Comparison of ENCODE assay signal across 1 fruit fly cellular context in the genomic region with DNA sequence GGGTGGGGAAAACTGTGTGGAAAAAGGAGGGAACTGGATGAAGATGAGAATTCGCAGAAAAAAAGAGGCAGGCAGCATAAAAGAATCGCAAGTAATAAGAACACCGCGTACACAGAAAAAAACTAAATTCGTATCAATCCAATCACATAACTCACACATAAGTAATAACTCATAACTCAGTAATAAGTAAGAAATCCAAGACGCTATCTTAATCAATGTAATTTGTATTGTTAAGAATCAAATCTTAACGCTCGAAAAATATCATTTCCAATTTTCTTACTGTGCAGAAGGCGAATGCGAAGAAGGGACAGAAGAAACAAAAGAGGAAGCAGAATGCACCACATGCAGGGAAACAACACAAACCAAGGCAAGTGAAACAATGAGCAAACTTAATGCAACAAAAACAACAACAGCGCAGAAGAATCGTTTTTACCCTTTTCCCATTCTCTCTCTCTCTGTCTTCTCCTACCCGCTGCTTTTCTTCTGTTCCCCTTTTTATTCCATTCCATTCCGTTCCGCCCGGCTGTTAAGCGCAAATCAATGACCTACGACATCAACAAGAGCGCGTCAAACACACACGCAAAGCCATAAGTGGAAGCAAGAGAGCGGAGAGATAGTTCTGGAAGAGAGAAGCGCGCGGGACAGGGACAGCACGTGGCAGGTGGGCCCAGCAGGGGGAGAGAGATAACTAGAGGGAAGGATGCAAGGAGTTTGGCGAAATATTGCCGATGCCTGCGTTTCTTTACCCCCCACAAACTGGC.
TF ChIP-seq lines count a peak whose summit lies in the region.

No protein-coding gene starts in this region.

TF ChIP-seq in whole organism, embryonic, 481 proteins besides CTCF, POLR2A, EP300 and RAD21 (continued from another document and continues in another):
- TF ChIP-seq CG43689 (GFP tag; IDR thresholded peaks at IDR 0.05; lab: Robert Waterston, UW) = 0 out of 2 replicates have a peak, but pooled peaks have one; percentile 19
- peak; percentile 84 for TF ChIP-seq CG10267 (tag; optimal IDR thresholded peaks at IDR 0.05; lab: Kevin White, UChicago)
- TF ChIP-seq CrebB (tag; optimal IDR thresholded peaks at IDR 0.05; lab: Kevin White, UChicago) = no peak
- TF ChIP-seq CG31224 (GFP tag; IDR thresholded peaks at IDR 0.05; lab: Robert Waterston, UW) = no peak
- peak; percentile 88 for TF ChIP-seq Side (GFP tag; optimal IDR thresholded peaks at IDR 0.05; lab: Kevin White, UChicago)
- peak; percentile 82 for TF ChIP-seq CG1832 (GFP tag; optimal IDR thresholded peaks at IDR 0.05; lab: Kevin White, UChicago)
- TF ChIP-seq al (GFP tag; IDR thresholded peaks at IDR 0.05; lab: Robert Waterston, UW) = 0 out of 2 replicates have a peak, but pooled peaks have one; percentile 23
- peak; percentile 54 for TF ChIP-seq sqz (GFP tag; optimal IDR thresholded peaks at IDR 0.05; lab: Kevin White, UChicago)
- TF ChIP-seq HmgD (GFP tag; optimal IDR thresholded peaks at IDR 0.05; lab: Kevin White, UChicago) = no peak
- peak; percentile 36 for TF ChIP-seq gro (GFP tag; optimal IDR thresholded peaks at IDR 0.05; lab: Kevin White, UChicago)
- TF ChIP-seq Atf-2 (GFP tag; optimal IDR thresholded peaks at IDR 0.05; lab: Kevin White, UChicago) = peak; percentile 78
- peak; percentile 91 for TF ChIP-seq CG9727 (GFP tag; optimal IDR thresholded peaks at IDR 0.05; lab: Kevin White, UChicago)
- TF ChIP-seq CG6654 (GFP tag; optimal IDR thresholded peaks at IDR 0.05; lab: Kevin White, UChicago) = peak; percentile 48
- peak; percentile 75; the same call in 2 of the 3 replicates for TF ChIP-seq CG11695 (GFP tag; IDR thresholded peaks at IDR 0.05; lab: Robert Waterston, UW)
- TF ChIP-seq HLH54F (GFP tag; optimal IDR thresholded peaks at IDR 0.05; lab: Kevin White, UChicago) = peak; percentile 57
- peak; percentile 3 for TF ChIP-seq TFAM (GFP tag; optimal IDR thresholded peaks at IDR 0.05; lab: Kevin White, UChicago)
- peak; percentile 77 for TF ChIP-seq CG16863 (GFP tag; optimal IDR thresholded peaks at IDR 0.05; lab: Kevin White, UChicago)
- TF ChIP-seq caup (GFP tag; optimal IDR thresholded peaks at IDR 0.05; lab: Kevin White, UChicago; ENCODE audit: severe bottlenecking) = peak; percentile 49
- TF ChIP-seq Xbp1 (GFP tag; optimal IDR thresholded peaks at IDR 0.05; lab: Kevin White, UChicago) = peak; percentile 81
- no peak for TF ChIP-seq fru (optimal IDR thresholded peaks at IDR 0.05; lab: Kevin White, UChicago)
- TF ChIP-seq fd64A (GFP tag; optimal IDR thresholded peaks at IDR 0.05; lab: Kevin White, UChicago) = peak; percentile 19
- peak in 1 of 2 experiments; percentile 96 for TF ChIP-seq eve (GFP tag; optimal IDR thresholded peaks at IDR 0.05; lab: Kevin White, UChicago)
- TF ChIP-seq sens-2 (GFP tag; IDR thresholded peaks at IDR 0.05; lab: Robert Waterston, UW) = peak; percentile 55
- peak; percentile 77 for TF ChIP-seq CG12155 (GFP tag; optimal IDR thresholded peaks at IDR 0.05; lab: Kevin White, UChicago)
- peak; percentile 72 for TF ChIP-seq bcd (GFP tag; optimal IDR thresholded peaks at IDR 0.05; lab: Kevin White, UChicago)
- TF ChIP-seq CG15269 (tag; optimal IDR thresholded peaks at IDR 0.05; lab: Kevin White, UChicago) = peak; percentile 52
- peak; percentile 6 for TF ChIP-seq Ets97D (GFP tag; optimal IDR thresholded peaks at IDR 0.05; lab: Kevin White, UChicago)
- peak; percentile 23 for TF ChIP-seq BtbVII (GFP tag; optimal IDR thresholded peaks at IDR 0.05; lab: Kevin White, UChicago)
- no peak for TF ChIP-seq Fer2 (tag; optimal IDR thresholded peaks at IDR 0.05; lab: Kevin White, UChicago)
- no peak for TF ChIP-seq MESR4 (GFP tag; optimal IDR thresholded peaks at IDR 0.05; lab: Kevin White, UChicago)
- TF ChIP-seq CG7357 (GFP tag; IDR thresholded peaks at IDR 0.05; lab: Robert Waterston, UW) = peak; percentile 36; the same call in 1 of the 3 replicates
- peak; percentile 31; the same call in 1 of the 2 replicates for TF ChIP-seq sna (GFP tag; IDR thresholded peaks at IDR 0.05; lab: Robert Waterston, UW; ENCODE audit: partially characterized antibody)
- TF ChIP-seq CG6272 (GFP tag; IDR thresholded peaks at IDR 0.05; lab: Robert Waterston, UW) = peak; percentile 25; the same call in 1 of the 2 replicates
- no peak for TF ChIP-seq gt (GFP tag; IDR thresholded peaks at IDR 0.05; lab: Robert Waterston, UW)
- TF ChIP-seq gce (GFP tag; IDR thresholded peaks at IDR 0.05; lab: Robert Waterston, UW) = peak; percentile 62; the same call in 1 of the 3 replicates
- no peak for TF ChIP-seq scrt (GFP tag; optimal IDR thresholded peaks at IDR 0.05; lab: Kevin White, UChicago)
- no peak for TF ChIP-seq Dip2 (GFP tag; IDR thresholded peaks at IDR 0.05; lab: Robert Waterston, UW)
- TF ChIP-seq Taf1 (GFP tag; IDR thresholded peaks at IDR 0.05; lab: Robert Waterston, UW) = 0 out of 2 replicates have a peak, but pooled peaks have one; percentile 29
- TF ChIP-seq CG42726 (GFP tag; IDR thresholded peaks at IDR 0.05; lab: Robert Waterston, UW; ENCODE audit: partially characterized antibody) = no peak
- TF ChIP-seq dysf (GFP tag; IDR thresholded peaks at IDR 0.05; lab: Robert Waterston, UW) = peak; percentile 65
- peak; percentile 42 for TF ChIP-seq Fer1 (GFP tag; optimal IDR thresholded peaks at IDR 0.05; lab: Kevin White, UChicago)
- TF ChIP-seq hbn (GFP tag; IDR thresholded peaks at IDR 0.05; lab: Robert Waterston, UW; ENCODE audit: partially characterized antibody) = no peak
- peak; percentile 70 for TF ChIP-seq gcm (GFP tag; optimal IDR thresholded peaks at IDR 0.05; lab: Kevin White, UChicago)
- TF ChIP-seq CG17361 (GFP tag; IDR thresholded peaks at IDR 0.05; lab: Robert Waterston, UW) = peak; percentile 89
- TF ChIP-seq pnt (GFP tag; optimal IDR thresholded peaks at IDR 0.05; lab: Kevin White, UChicago) = peak; percentile 92
- peak; percentile 80 for TF ChIP-seq CG12236 (GFP tag; optimal IDR thresholded peaks at IDR 0.05; lab: Kevin White, UChicago)
- peak; percentile 70 for TF ChIP-seq CG3163 (GFP tag; optimal IDR thresholded peaks at IDR 0.05; lab: Kevin White, UChicago)
- peak; percentile 83 for TF ChIP-seq kni (GFP tag; optimal IDR thresholded peaks at IDR 0.05; lab: Kevin White, UChicago)
- no peak for TF ChIP-seq disco-r (GFP tag; optimal IDR thresholded peaks at IDR 0.05; lab: Kevin White, UChicago)
- peak; percentile 61 for TF ChIP-seq Dad (GFP tag; optimal IDR thresholded peaks at IDR 0.05; lab: Kevin White, UChicago)
- peak; percentile 26 for TF ChIP-seq oc (tag; optimal IDR thresholded peaks at IDR 0.05; lab: Kevin White, UChicago)
- TF ChIP-seq CG7839 (tag; optimal IDR thresholded peaks at IDR 0.05; lab: Kevin White, UChicago) = peak; percentile 78
- no peak for TF ChIP-seq br (optimal IDR thresholded peaks at IDR 0.05; lab: Kevin White, UChicago)
- peak; percentile 12 for TF ChIP-seq CG10431 (GFP tag; optimal IDR thresholded peaks at IDR 0.05; lab: Kevin White, UChicago)
- peak; percentile 59; the same call in 1 of the 2 replicates for TF ChIP-seq Nf-YA (GFP tag; IDR thresholded peaks at IDR 0.05; lab: Robert Waterston, UW)
- TF ChIP-seq Asciz (GFP tag; optimal IDR thresholded peaks at IDR 0.05; lab: Kevin White, UChicago) = peak; percentile 64
- TF ChIP-seq crc (GFP tag; optimal IDR thresholded peaks at IDR 0.05; lab: Kevin White, UChicago) = peak; percentile 70
- peak; percentile 73 for TF ChIP-seq CG13624 (GFP tag; optimal IDR thresholded peaks at IDR 0.05; lab: Kevin White, UChicago)
- TF ChIP-seq nom (GFP tag; optimal IDR thresholded peaks at IDR 0.05; lab: Kevin White, UChicago) = peak; percentile 98
- peak; percentile 56 for TF ChIP-seq ewg (GFP tag; optimal IDR thresholded peaks at IDR 0.05; lab: Kevin White, UChicago)
- peak; percentile 62 for TF ChIP-seq Aef1 (GFP tag; IDR thresholded peaks at IDR 0.05; lab: Robert Waterston, UW)
- TF ChIP-seq MTF-1 (GFP tag; optimal IDR thresholded peaks at IDR 0.05; lab: Kevin White, UChicago; ENCODE audit: borderline replicate concordance) = peak; percentile 13
- TF ChIP-seq mld (GFP tag; IDR thresholded peaks at IDR 0.05; lab: Robert Waterston, UW; ENCODE audit: partially characterized antibody) = no peak
- TF ChIP-seq bsh (GFP tag; optimal IDR thresholded peaks at IDR 0.05; lab: Kevin White, UChicago) = peak; percentile 89 to 99
- TF ChIP-seq CG7271 (tag; optimal IDR thresholded peaks at IDR 0.05; lab: Kevin White, UChicago) = no peak
- peak; percentile 76 for TF ChIP-seq sima (GFP tag; optimal IDR thresholded peaks at IDR 0.05; lab: Kevin White, UChicago)
- TF ChIP-seq CG8944 (GFP tag; optimal IDR thresholded peaks at IDR 0.05; lab: Kevin White, UChicago) = peak; percentile 76
- TF ChIP-seq CG12071 (GFP tag; optimal IDR thresholded peaks at IDR 0.05; lab: Kevin White, UChicago) = peak; percentile 26
- TF ChIP-seq CG1647 (GFP tag; optimal IDR thresholded peaks at IDR 0.05; lab: Kevin White, UChicago) = peak; percentile 60
- peak; percentile 43 for TF ChIP-seq grn (GFP tag; optimal IDR thresholded peaks at IDR 0.05; lab: Kevin White, UChicago)
- TF ChIP-seq Oli (tag; optimal IDR thresholded peaks at IDR 0.05; lab: Kevin White, UChicago) = peak; percentile 79
- peak; percentile 55 for TF ChIP-seq CG12942 (GFP tag; optimal IDR thresholded peaks at IDR 0.05; lab: Kevin White, UChicago)
- TF ChIP-seq ro (GFP tag; IDR thresholded peaks at IDR 0.05; lab: Robert Waterston, UW) = peak; percentile 53; the same call in 1 of the 2 replicates
- no peak for TF ChIP-seq Dll (GFP tag; IDR thresholded peaks at IDR 0.05; lab: Robert Waterston, UW; ENCODE audit: partially characterized antibody)
- peak; percentile 72 to 81 for TF ChIP-seq dpn (GFP tag; optimal IDR thresholded peaks at IDR 0.05; lab: Kevin White, UChicago)
- peak; percentile 60 for TF ChIP-seq CG11398 (GFP tag; optimal IDR thresholded peaks at IDR 0.05; lab: Kevin White, UChicago)
- TF ChIP-seq da (GFP tag; optimal IDR thresholded peaks at IDR 0.05; lab: Kevin White, UChicago) = peak; percentile 12
- peak; percentile 71 to 88 for TF ChIP-seq Pdp1 (GFP tag; optimal IDR thresholded peaks at IDR 0.05; lab: Kevin White, UChicago)
- TF ChIP-seq Dip3 (GFP tag; optimal IDR thresholded peaks at IDR 0.05; lab: Kevin White, UChicago) = peak; percentile 49
- no peak for TF ChIP-seq Neu2 (GFP tag; optimal IDR thresholded peaks at IDR 0.05; lab: Kevin White, UChicago; ENCODE audit: borderline replicate concordance)
- TF ChIP-seq CG17186 (GFP tag; optimal IDR thresholded peaks at IDR 0.05; lab: Kevin White, UChicago) = peak; percentile 54
- peak; percentile 41 for TF ChIP-seq CG17568 (GFP tag; optimal IDR thresholded peaks at IDR 0.05; lab: Kevin White, UChicago)
- TF ChIP-seq CG12299 (tag; optimal IDR thresholded peaks at IDR 0.05; lab: Kevin White, UChicago) = no peak
- no peak for TF ChIP-seq CkIIα-i1 (GFP tag; IDR thresholded peaks at IDR 0.05; lab: Robert Waterston, UW)
- TF ChIP-seq zfh2 (GFP tag; optimal IDR thresholded peaks at IDR 0.05; lab: Kevin White, UChicago) = peak; percentile 43
- TF ChIP-seq Tbp (GFP tag; optimal IDR thresholded peaks at IDR 0.05; lab: Kevin White, UChicago) = no peak
- no peak for TF ChIP-seq pzg (GFP tag; optimal IDR thresholded peaks at IDR 0.05; lab: Kevin White, UChicago)
- peak; percentile 27 to 65 for TF ChIP-seq Hr51 (GFP tag; optimal IDR thresholded peaks at IDR 0.05; lab: Kevin White, UChicago)
- peak; percentile 40 for TF ChIP-seq CG17802 (tag; optimal IDR thresholded peaks at IDR 0.05; lab: Kevin White, UChicago)
- TF ChIP-seq Lim3 (GFP tag; IDR thresholded peaks at IDR 0.05; lab: Robert Waterston, UW) = no peak
- no peak for TF ChIP-seq cad (GFP tag; optimal IDR thresholded peaks at IDR 0.05; lab: Kevin White, UChicago)
- TF ChIP-seq pb (GFP tag; optimal IDR thresholded peaks at IDR 0.05; lab: Kevin White, UChicago) = peak; percentile 58
- peak; percentile 61 for TF ChIP-seq peb (GFP tag; IDR thresholded peaks at IDR 0.05; lab: Robert Waterston, UW)
- TF ChIP-seq CG15514 (GFP tag; optimal IDR thresholded peaks at IDR 0.05; lab: Kevin White, UChicago) = peak; percentile 3
- peak; percentile 61 for TF ChIP-seq CG8290 (GFP tag; optimal IDR thresholded peaks at IDR 0.05; lab: Kevin White, UChicago)
- peak in 1 of 2 experiments; percentile 22 for TF ChIP-seq CG8290 (tag; optimal IDR thresholded peaks at IDR 0.05; lab: Kevin White, UChicago)
- peak; percentile 63 for TF ChIP-seq jing (GFP tag; optimal IDR thresholded peaks at IDR 0.05; lab: Kevin White, UChicago)
- TF ChIP-seq CG4854 (GFP tag; optimal IDR thresholded peaks at IDR 0.05; lab: Kevin White, UChicago) = peak; percentile 69
- peak; percentile 48 for TF ChIP-seq CG10565 (GFP tag; optimal IDR thresholded peaks at IDR 0.05; lab: Kevin White, UChicago)
- TF ChIP-seq C15 (GFP tag; IDR thresholded peaks at IDR 0.05; lab: Robert Waterston, UW) = no peak
- TF ChIP-seq Poxn (GFP tag; IDR thresholded peaks at IDR 0.05; lab: Robert Waterston, UW) = no peak
- peak; percentile 87 for TF ChIP-seq CG12391 (tag; optimal IDR thresholded peaks at IDR 0.05; lab: Kevin White, UChicago)
- TF ChIP-seq CG4360 (GFP tag; IDR thresholded peaks at IDR 0.05; lab: Robert Waterston, UW) = peak; percentile 85
- peak; percentile 72 for TF ChIP-seq bab2 (GFP tag; optimal IDR thresholded peaks at IDR 0.05; lab: Kevin White, UChicago)
- TF ChIP-seq Spps (tag; optimal IDR thresholded peaks at IDR 0.05; lab: Kevin White, UChicago) = peak; percentile 64
- TF ChIP-seq onecut (GFP tag; IDR thresholded peaks at IDR 0.05; lab: Robert Waterston, UW) = no peak; the same call in 1 of the 2 replicates
- TF ChIP-seq GATAe (GFP tag; conservative IDR thresholded peaks at IDR 0.05; lab: Robert Waterston, UW) = no peak
- no peak for TF ChIP-seq toy (GFP tag; IDR thresholded peaks at IDR 0.05; lab: Robert Waterston, UW)
- TF ChIP-seq CG4424 (GFP tag; optimal IDR thresholded peaks at IDR 0.05; lab: Kevin White, UChicago) = peak; percentile 83
- peak; percentile 43 for TF ChIP-seq HmgZ (tag; optimal IDR thresholded peaks at IDR 0.05; lab: Kevin White, UChicago)
- TF ChIP-seq CG17912 (GFP tag; optimal IDR thresholded peaks at IDR 0.05; lab: Kevin White, UChicago) = no peak
- peak; percentile 57 for TF ChIP-seq chn (GFP tag; optimal IDR thresholded peaks at IDR 0.05; lab: Kevin White, UChicago)
- TF ChIP-seq pum (GFP tag; optimal IDR thresholded peaks at IDR 0.05; lab: Kevin White, UChicago) = peak; percentile 84
- TF ChIP-seq D (optimal IDR thresholded peaks at IDR 0.05; lab: Kevin White, UChicago) = peak; percentile 95
- peak; percentile 91 for TF ChIP-seq D (GFP tag; optimal IDR thresholded peaks at IDR 0.05; lab: Kevin White, UChicago)
- TF ChIP-seq Hey (tag; optimal IDR thresholded peaks at IDR 0.05; lab: Kevin White, UChicago) = peak; percentile 6
- TF ChIP-seq tin (GFP tag; optimal IDR thresholded peaks at IDR 0.05; lab: Kevin White, UChicago) = peak; percentile 77
- peak; percentile 77 for TF ChIP-seq crol (GFP tag; IDR thresholded peaks at IDR 0.05; lab: Robert Waterston, UW)
- TF ChIP-seq sc (optimal IDR thresholded peaks at IDR 0.05; lab: Kevin White, UChicago) = no peak
- TF ChIP-seq sc (GFP tag; optimal IDR thresholded peaks at IDR 0.05; lab: Kevin White, UChicago) = peak; percentile 69
